Fruit fly (Drosophila melanogaster) whole organism, embryonic: ENCODE measurements around the gene Ir31a.

ENCODE experiments used
- CG10654 ChIP-seq: fragments of 200-800 bp; sonication (Bioruptor generic); optimal IDR thresholded peaks from 2 replicates; lab custom pipeline; 2016; ENCODE audit warnings: missing biosample characterization, missing genetic modification characterization
- CG12236 ChIP-seq: fragments of 200-800 bp; sonication (Bioruptor generic); optimal IDR thresholded peaks from 2 replicates; lab custom pipeline; 2016; ENCODE audit warnings: missing biosample characterization, missing genetic modification characterization
- CG13123 ChIP-seq: fragments of 200-800 bp; sonication (Bioruptor generic); optimal IDR thresholded peaks from 2 replicates; lab custom pipeline; 2016; ENCODE audit warnings: missing biosample characterization, missing genetic modification characterization
- CG16779 ChIP-seq: fragments of 200-800 bp; sonication (Bioruptor generic); IDR thresholded peaks from 2 replicates; pipeline ENCODE4 v1.3.6; 2022; ENCODE audit warnings: missing biosample characterization, missing genetic modification characterization
- CG17328 ChIP-seq: fragments of 200-800 bp; sonication (Bioruptor generic); IDR thresholded peaks from 2 replicates; pipeline ENCODE4 v1.3.6; 2022; ENCODE audit warnings: missing biosample characterization, missing genetic modification characterization
- CG17802 ChIP-seq: fragments of 200-800 bp; sonication (Bioruptor generic); optimal IDR thresholded peaks from 2 replicates; lab custom pipeline; 2018; ENCODE audit warnings: missing biosample characterization, mild to moderate bottlenecking, missing genetic modification characterization, moderate library complexity
- CG18262 ChIP-seq: fragments of 200-800 bp; optimal IDR thresholded peaks from 3 replicates; lab custom pipeline; 2019; ENCODE audit warnings: missing biosample characterization, mild to moderate bottlenecking, missing genetic modification characterization, moderate library complexity
- CG2199 ChIP-seq: fragments of 200-800 bp; sonication (Bioruptor generic); IDR thresholded peaks from 3 replicates; pipeline ENCODE4 v1.3.6; 2022; ENCODE audit warnings: missing biosample characterization, missing genetic modification characterization
- CG2889 ChIP-seq: fragments of 200-800 bp; sonication (Bioruptor generic); IDR thresholded peaks from 3 replicates; pipeline ENCODE4 v1.3.6; 2022; ENCODE audit warnings: missing biosample characterization, missing genetic modification characterization
- CG31388 ChIP-seq: fragments of 200-800 bp; sonication (Bioruptor generic); optimal IDR thresholded peaks from 2 replicates; lab custom pipeline; 2016; ENCODE audit warnings: missing biosample characterization, missing genetic modification characterization
- CG33557 ChIP-seq: fragments of 200-800 bp; sonication (Bioruptor generic); optimal IDR thresholded peaks from 2 replicates; lab custom pipeline; 2019; ENCODE audit warnings: missing biosample characterization, mild to moderate bottlenecking, missing genetic modification characterization, moderate library complexity
- CG43689 ChIP-seq: fragments of 200-800 bp; sonication (Bioruptor generic); IDR thresholded peaks from 2 replicates; pipeline ENCODE4 v1.3.6; 2022; ENCODE audit warnings: missing biosample characterization, missing genetic modification characterization
- CG4820 ChIP-seq: fragments of 200-800 bp; sonication (Bioruptor generic); optimal IDR thresholded peaks from 3 replicates; lab custom pipeline; 2016; ENCODE audit warnings: missing biosample characterization, missing genetic modification characterization
- CG5180 ChIP-seq: fragments of 200-800 bp; sonication (Bioruptor generic); optimal IDR thresholded peaks from 3 replicates; lab custom pipeline; 2017; ENCODE audit warnings: missing biosample characterization, missing genetic modification characterization, mild to moderate bottlenecking, moderate library complexity, missing genetic modification reagents
- CG8281 ChIP-seq: fragments of 200-800 bp; sonication (Bioruptor generic); optimal IDR thresholded peaks from 2 replicates; lab custom pipeline; 2018; ENCODE audit warnings: missing biosample characterization, mild to moderate bottlenecking, missing genetic modification characterization, moderate library complexity
- Deaf1 ChIP-seq: fragments of 200-800 bp; optimal IDR thresholded peaks from 3 replicates; lab custom pipeline; 2019; ENCODE audit warnings: missing biosample characterization, mild to moderate bottlenecking, missing genetic modification characterization, moderate library complexity
- Eip74EF ChIP-seq, 2 experiments: fragments of 200-800 bp in 1 of 2; fragments of >200 bp in 1 of 2; sonication (Bioruptor generic) in 1 of 2; optimal IDR thresholded peaks; 2 replicates each; lab custom pipeline; 2017 to 2019; ENCODE audit warnings: missing biosample characterization in 2 of 2, missing genetic modification characterization in 2 of 2, mild to moderate bottlenecking in 1 of 2, moderate library complexity in 1 of 2
- GATAe ChIP-seq: fragments of 200-800 bp; sonication (Bioruptor generic); conservative IDR thresholded peaks from 2 replicates; pipeline ENCODE4 v1.3.6; 2022; ENCODE audit warnings: missing biosample characterization, missing genetic modification characterization
- HLH3B ChIP-seq: fragments of 200-800 bp; sonication (Bioruptor generic); IDR thresholded peaks from 2 replicates; pipeline ENCODE4 v1.3.6; 2022; ENCODE audit warnings: missing biosample characterization, missing genetic modification characterization
- Hr3 ChIP-seq: fragments of 200-800 bp; sonication (Bioruptor generic); optimal IDR thresholded peaks from 3 replicates; lab custom pipeline; 2016; ENCODE audit warnings: missing biosample characterization, missing genetic modification characterization
- Hr39 ChIP-seq: fragments of >200 bp; optimal IDR thresholded peaks from 2 replicates; lab custom pipeline; 2017
- Hr78 ChIP-seq, 2 experiments: fragments of 200-800 bp in 1 of 2; fragments of >200 bp in 1 of 2; sonication (Bioruptor generic) in 1 of 2; optimal IDR thresholded peaks; 2 replicates each; lab custom pipeline; 2017 to 2019; ENCODE audit warnings: missing biosample characterization in 2 of 2, missing genetic modification characterization in 2 of 2, mild to moderate bottlenecking in 1 of 2, moderate library complexity in 1 of 2
- Jarid2 ChIP-seq: fragments of 200-800 bp; sonication (Bioruptor generic); optimal IDR thresholded peaks from 3 replicates; lab custom pipeline; 2017; ENCODE audit warnings: mild to moderate bottlenecking, missing biosample characterization, missing genetic modification reagents, missing genetic modification characterization
- Lim3 ChIP-seq: fragments of 200-800 bp; sonication (Bioruptor generic); IDR thresholded peaks from 2 replicates; pipeline ENCODE4 v1.3.6; 2022; ENCODE audit warnings: missing biosample characterization, missing genetic modification characterization
- Mes4 ChIP-seq: fragments of 200-800 bp; sonication (Bioruptor generic); optimal IDR thresholded peaks from 2 replicates; lab custom pipeline; 2016; ENCODE audit warnings: missing biosample characterization, missing genetic modification characterization
- Myb ChIP-seq: fragments of 200-800 bp; sonication (Bioruptor generic); optimal IDR thresholded peaks from 2 replicates; lab custom pipeline; 2016; ENCODE audit warnings: missing biosample characterization, missing genetic modification characterization
- NC2β ChIP-seq: fragments of 200-800 bp; sonication (Bioruptor generic); optimal IDR thresholded peaks from 2 replicates; lab custom pipeline; 2016; ENCODE audit warnings: missing biosample characterization, missing genetic modification characterization
- Nf-YB ChIP-seq: fragments of 200-800 bp; sonication (Bioruptor generic); optimal IDR thresholded peaks from 3 replicates; lab custom pipeline; 2019; ENCODE audit warnings: missing biosample characterization, mild to moderate bottlenecking, missing genetic modification characterization, moderate library complexity
- Ptx1 ChIP-seq: fragments of 200-800 bp; sonication (Bioruptor generic); IDR thresholded peaks from 2 replicates; pipeline ENCODE4 v1.3.6; 2022; ENCODE audit warnings: missing biosample characterization, missing genetic modification characterization
- cas ChIP-seq: fragments of 200-800 bp; sonication (Bioruptor generic); IDR thresholded peaks from 2 replicates; pipeline ENCODE4 v1.3.6; 2022; ENCODE audit warnings: missing biosample characterization, missing genetic modification characterization
- cato ChIP-seq: fragments of 200-800 bp; sonication (Bioruptor generic); optimal IDR thresholded peaks from 2 replicates; lab custom pipeline; 2016; ENCODE audit warnings: missing biosample characterization, missing genetic modification characterization, borderline replicate concordance
- chn ChIP-seq: fragments of 200-800 bp; sonication (Bioruptor generic); optimal IDR thresholded peaks from 2 replicates; lab custom pipeline; 2016; ENCODE audit warnings: missing biosample characterization, missing genetic modification characterization
- crp ChIP-seq, 2 experiments: fragments of 200-800 bp; sonication (Bioruptor generic); optimal IDR thresholded peaks; 2 replicates in 1 of 2; 3 replicates in 1 of 2; lab custom pipeline; 2017; ENCODE audit warnings: missing biosample characterization in 2 of 2, missing genetic modification characterization in 2 of 2, mild to moderate bottlenecking in 1 of 2, moderate library complexity in 1 of 2
- dati ChIP-seq: fragments of 200-800 bp; sonication (Bioruptor generic); IDR thresholded peaks from 2 replicates; pipeline ENCODE4 v1.3.6; 2022; ENCODE audit warnings: missing biosample characterization, missing genetic modification characterization
- disco-r ChIP-seq: fragments of 200-800 bp; sonication (Bioruptor generic); optimal IDR thresholded peaks from 2 replicates; lab custom pipeline; 2016; ENCODE audit warnings: missing biosample characterization, missing genetic modification characterization
- esg ChIP-seq: fragments of 200-800 bp; sonication (Bioruptor generic); conservative IDR thresholded peaks from 2 replicates; pipeline ENCODE4 v1.3.6; 2022; ENCODE audit warnings: missing biosample characterization, missing genetic modification characterization
- fu2 ChIP-seq: fragments of 200-800 bp; sonication (Bioruptor generic); optimal IDR thresholded peaks from 2 replicates; lab custom pipeline; 2016; ENCODE audit warnings: missing biosample characterization, missing genetic modification characterization
- ham ChIP-seq: fragments of 200-800 bp; sonication (Bioruptor generic); IDR thresholded peaks from 2 replicates; pipeline ENCODE4 v1.3.6; 2022; ENCODE audit warnings: missing biosample characterization, missing genetic modification characterization
- ind ChIP-seq: fragments of 200-800 bp; sonication (Bioruptor generic); optimal IDR thresholded peaks from 3 replicates; lab custom pipeline; 2016; ENCODE audit warnings: missing biosample characterization, missing genetic modification characterization
- jigr1 ChIP-seq: fragments of 200-800 bp; sonication (Bioruptor generic); IDR thresholded peaks from 3 replicates; pipeline ENCODE4 v1.3.6; 2022; ENCODE audit warnings: missing biosample characterization, missing genetic modification characterization
- knrl ChIP-seq: fragments of 200-800 bp; sonication (Bioruptor generic); IDR thresholded peaks from 3 replicates; pipeline ENCODE4 v1.3.6; 2022; ENCODE audit warnings: missing biosample characterization, missing genetic modification characterization; ENCODE audit not compliant: partially characterized antibody
- maf-S ChIP-seq: fragments of 200-800 bp; sonication (Bioruptor generic); optimal IDR thresholded peaks from 2 replicates; lab custom pipeline; 2016; ENCODE audit warnings: missing biosample characterization, missing genetic modification characterization
- mam ChIP-seq: fragments of 200-800 bp; sonication (Bioruptor generic); optimal IDR thresholded peaks from 3 replicates; lab custom pipeline; 2016; ENCODE audit warnings: missing biosample characterization, missing genetic modification characterization
- onecut ChIP-seq: fragments of 200-800 bp; sonication (Bioruptor generic); IDR thresholded peaks from 2 replicates; pipeline ENCODE4 v1.3.6; 2022; ENCODE audit warnings: missing biosample characterization, missing genetic modification characterization
- salm ChIP-seq: fragments of 200-800 bp; sonication (Bioruptor generic); optimal IDR thresholded peaks from 2 replicates; lab custom pipeline; 2018; ENCODE audit warnings: missing biosample characterization, mild to moderate bottlenecking, missing genetic modification characterization
- scrt ChIP-seq: fragments of 200-800 bp; sonication (Bioruptor generic); optimal IDR thresholded peaks from 2 replicates; lab custom pipeline; 2018; ENCODE audit warnings: missing biosample characterization, mild to moderate bottlenecking, missing genetic modification characterization, moderate library complexity
- sd ChIP-seq: fragments of 200-800 bp; sonication (Bioruptor generic); optimal IDR thresholded peaks from 3 replicates; lab custom pipeline; 2018; ENCODE audit warnings: missing biosample characterization, mild to moderate bottlenecking, missing genetic modification characterization, moderate library complexity
- slou ChIP-seq: fragments of 200-800 bp; sonication (Bioruptor generic); optimal IDR thresholded peaks from 3 replicates; lab custom pipeline; 2016; ENCODE audit warnings: missing biosample characterization, missing genetic modification characterization
- stc ChIP-seq: fragments of 200-800 bp; sonication (Bioruptor generic); IDR thresholded peaks from 2 replicates; pipeline ENCODE4 v1.3.6; 2022; ENCODE audit warnings: missing biosample characterization, missing genetic modification characterization
- tio ChIP-seq: fragments of 200-800 bp; sonication (Bioruptor generic); optimal IDR thresholded peaks from 2 replicates; lab custom pipeline; 2017; ENCODE audit warnings: missing biosample characterization, missing genetic modification characterization, inconsistent platforms
- zen ChIP-seq: fragments of 200-800 bp; sonication (Bioruptor generic); optimal IDR thresholded peaks from 3 replicates; lab custom pipeline; 2018; ENCODE audit warnings: missing biosample characterization, mild to moderate bottlenecking, missing genetic modification characterization, moderate library complexity

Ir31a gene

dm6 chr2L:10362408-10363067 is 42.8 kb upstream of the Ir31a start, which contains the start of the genes Cand1 and pim (continued):
- no peak for TF ChIP-seq jigr1 (GFP tag; lab: Robert Waterston, UW)
- no peak for TF ChIP-seq Myb (GFP tag; lab: Kevin White, UChicago)
- no peak for TF ChIP-seq crp (GFP tag; optimal IDR thresholded peaks at IDR 0.05; lab: Kevin White, UChicago)
- TF ChIP-seq slou (GFP tag; lab: Kevin White, UChicago), result no peak
- TF ChIP-seq Ptx1, result no peak
- no peak for TF ChIP-seq Nf-YB (GFP tag; lab: Kevin White, UChicago)
- TF ChIP-seq cato (GFP tag; lab: Kevin White, UChicago), result no peak
- no peak for TF ChIP-seq maf-S (GFP tag; lab: Kevin White, UChicago)
- peak; percentile 75 for TF ChIP-seq knrl
- peak; percentile 10 for TF ChIP-seq CG33557
- TF ChIP-seq tio, result no peak
- no peak for TF ChIP-seq mam
- peak; percentile 23 for TF ChIP-seq CG18262 (tag; lab: Kevin White, UChicago)
- no peak for TF ChIP-seq CG17802 (tag; lab: Kevin White, UChicago)
- TF ChIP-seq salm, result no peak
- TF ChIP-seq cas (GFP tag; lab: Robert Waterston, UW), result no peak
- no peak for TF ChIP-seq esg (GFP tag; lab: Robert Waterston, UW)
- TF ChIP-seq Hr78 (GFP tag; optimal IDR thresholded peaks at IDR 0.05; lab: Kevin White, UChicago), result no peak
- TF ChIP-seq ham (GFP tag; lab: Robert Waterston, UW), result no peak
- TF ChIP-seq HLH3B (GFP tag; lab: Robert Waterston, UW), result no peak
- no peak for TF ChIP-seq CG4820 (GFP tag; lab: Kevin White, UChicago)
- TF ChIP-seq CG5180 (GFP tag; lab: Kevin White, UChicago), result no peak
- TF ChIP-seq CG2889, result no peak
- TF ChIP-seq CG31388 (GFP tag; lab: Kevin White, UChicago), result no peak
- no peak for TF ChIP-seq CG16779 (GFP tag; lab: Robert Waterston, UW)
- TF ChIP-seq CG43689 (GFP tag; lab: Robert Waterston, UW), result no peak
- peak; percentile 41 for TF ChIP-seq zen (tag; lab: Kevin White, UChicago)
- TF ChIP-seq sd, result peak; percentile 50
- TF ChIP-seq stc, result no peak
- TF ChIP-seq Eip74EF (GFP tag; optimal IDR thresholded peaks at IDR 0.05; lab: Kevin White, UChicago), result no peak
- no peak for TF ChIP-seq dati
- no peak for TF ChIP-seq CG8281 (tag; lab: Kevin White, UChicago)
- no peak for TF ChIP-seq CG13123
- TF ChIP-seq CG2199 (GFP tag; lab: Robert Waterston, UW), result no peak
- TF ChIP-seq onecut (GFP tag; lab: Robert Waterston, UW), result no peak
- TF ChIP-seq Hr3, result no peak
- no peak for TF ChIP-seq ind (GFP tag; lab: Kevin White, UChicago)
- no peak for TF ChIP-seq CG12236 (GFP tag; lab: Kevin White, UChicago)
- no peak for TF ChIP-seq Hr39 (lab: Kevin White, UChicago)
- no peak for TF ChIP-seq CG17328 (GFP tag; lab: Robert Waterston, UW)
- no peak for TF ChIP-seq scrt (GFP tag; lab: Kevin White, UChicago)
- no peak for TF ChIP-seq GATAe (GFP tag; lab: Robert Waterston, UW)
- TF ChIP-seq CG10654 (GFP tag; lab: Kevin White, UChicago), result no peak
- TF ChIP-seq Lim3 (GFP tag; lab: Robert Waterston, UW), result no peak
- no peak for TF ChIP-seq Jarid2 (GFP tag; lab: Kevin White, UChicago)
- no peak for TF ChIP-seq Mes4 (GFP tag; lab: Kevin White, UChicago)
- TF ChIP-seq NC2β, result no peak
- TF ChIP-seq disco-r (GFP tag; lab: Kevin White, UChicago), result no peak
- no peak for TF ChIP-seq fu2
- no peak for TF ChIP-seq Deaf1 (tag; lab: Kevin White, UChicago)
- no peak for TF ChIP-seq chn (GFP tag; lab: Kevin White, UChicago)
